Fruit fly (Drosophila melanogaster): ENCODE measurements around the gene CNPYb.

The CNPYb gene

dm6 chr3L:19097665-19098082, 1.7 kb upstream of the CNPYb start, which contains the start of the genes Naxd and CG14079 (continued):
- peak; percentile 88 for TF ChIP-seq dsx (GFP tag; optimal IDR thresholded peaks at IDR 0.05; ENCODE audit: poor library complexity, severe bottlenecking)
- peak; percentile 86 for TF ChIP-seq eg (GFP tag; IDR thresholded peaks at IDR 0.05)
- peak; percentile 72 for TF ChIP-seq Met (GFP tag; optimal IDR thresholded peaks at IDR 0.05)
- TF ChIP-seq acj6 (GFP tag; optimal IDR thresholded peaks at IDR 0.05): peak; percentile 87
- TF ChIP-seq CG9139 (GFP tag; optimal IDR thresholded peaks at IDR 0.05): no peak
- TF ChIP-seq svp (GFP tag): peak; percentile 75
- TF ChIP-seq CG8319 (GFP tag; optimal IDR thresholded peaks at IDR 0.05): peak; percentile 67
- TF ChIP-seq Sox102F (GFP tag; optimal IDR thresholded peaks at IDR 0.05): no peak
- peak; percentile 60 for TF ChIP-seq CG6808 (GFP tag; optimal IDR thresholded peaks at IDR 0.05)
- TF ChIP-seq CG10669 (GFP tag; optimal IDR thresholded peaks at IDR 0.05): peak; percentile 51
- TF ChIP-seq CG6854 (GFP tag; optimal IDR thresholded peaks at IDR 0.05): no peak
- TF ChIP-seq fd85E (GFP tag; optimal IDR thresholded peaks at IDR 0.05): no peak
- peak; percentile 91 for TF ChIP-seq OdsH (GFP tag; optimal IDR thresholded peaks at IDR 0.05)
- peak; percentile 69 for TF ChIP-seq topi (GFP tag; optimal IDR thresholded peaks at IDR 0.05)
- peak; percentile 70 for TF ChIP-seq lz (GFP tag; optimal IDR thresholded peaks at IDR 0.05)
- TF ChIP-seq CG6163 (GFP tag; IDR thresholded peaks at IDR 0.05): peak; percentile 83
- TF ChIP-seq Hr38 (GFP tag; optimal IDR thresholded peaks at IDR 0.05): no peak
- peak; percentile 74 for TF ChIP-seq Eip75B (GFP tag; optimal IDR thresholded peaks at IDR 0.05)
- TF ChIP-seq CG11762 (GFP tag; optimal IDR thresholded peaks at IDR 0.05; ENCODE audit: insufficient read depth): peak; percentile 35

dm6 chr3L:19097102-19097501, 1.1 kb upstream of the CNPYb start:
- no peak for TF ChIP-seq CG31627 (GFP tag; optimal IDR thresholded peaks at IDR 0.05)
- TF ChIP-seq Hr39 (GFP tag; optimal IDR thresholded peaks at IDR 0.05): no peak
- no peak for TF ChIP-seq cyc (GFP tag; optimal IDR thresholded peaks at IDR 0.05)
- TF ChIP-seq svp (GFP tag): no peak
- TF ChIP-seq CG8119 (GFP tag; IDR thresholded peaks at IDR 0.05): no peak
- no peak for TF ChIP-seq CG7368 (GFP tag; optimal IDR thresholded peaks at IDR 0.05)
- no peak for TF ChIP-seq vri (GFP tag; optimal IDR thresholded peaks at IDR 0.05)
- TF ChIP-seq CG8632 (GFP tag; optimal IDR thresholded peaks at IDR 0.05): no peak
- no peak for TF ChIP-seq spab (GFP tag; optimal IDR thresholded peaks at IDR 0.05)
- TF ChIP-seq esn (GFP tag; optimal IDR thresholded peaks at IDR 0.05): no peak
- TF ChIP-seq Sox14 (GFP tag; optimal IDR thresholded peaks at IDR 0.05): no peak
- TF ChIP-seq CG16779 (tag; optimal IDR thresholded peaks at IDR 0.05): no peak
- TF ChIP-seq Lpt (GFP tag; optimal IDR thresholded peaks at IDR 0.05): no peak
- no peak for TF ChIP-seq acj6 (GFP tag; optimal IDR thresholded peaks at IDR 0.05)
- no peak for TF ChIP-seq CG6792 (GFP tag; optimal IDR thresholded peaks at IDR 0.05)
- TF ChIP-seq CG34406 (GFP tag; optimal IDR thresholded peaks at IDR 0.05): no peak
- no peak for TF ChIP-seq dac (GFP tag; optimal IDR thresholded peaks at IDR 0.05)
- no peak for TF ChIP-seq Met (GFP tag; optimal IDR thresholded peaks at IDR 0.05)
- no peak for TF ChIP-seq CG11294 (GFP tag; IDR thresholded peaks at IDR 0.05)
- TF ChIP-seq Ets96B (tag; optimal IDR thresholded peaks at IDR 0.05): no peak

dm6 chr3L:19092125-19093058, 3.6 kb downstream of the CNPYb start, which contains the start of gene MESR6:
Gene MESR6 (plus strand): TSS chr3L:19092670.
- TF ChIP-seq CG8319 (GFP tag; optimal IDR thresholded peaks at IDR 0.05) (no peak), Hr4 (GFP tag; optimal IDR thresholded peaks at IDR 0.05) (no peak), acj6 (GFP tag; optimal IDR thresholded peaks at IDR 0.05) (peak; percentile 15), CG8119 (GFP tag; IDR thresholded peaks at IDR 0.05) (no peak), CG9139 (GFP tag; optimal IDR thresholded peaks at IDR 0.05) (no peak), CG15336 (GFP tag; IDR thresholded peaks at IDR 0.05) (peak; percentile 48; the same call in 1 of the 2 replicates), dsx (GFP tag; optimal IDR thresholded peaks at IDR 0.05; ENCODE audit: poor library complexity, severe bottlenecking) (peak; percentile 6), Ets96B (tag; optimal IDR thresholded peaks at IDR 0.05) (peak; percentile 40), CG31627 (GFP tag; optimal IDR thresholded peaks at IDR 0.05) (no peak), OdsH (GFP tag; optimal IDR thresholded peaks at IDR 0.05) (no peak), spab (GFP tag; optimal IDR thresholded peaks at IDR 0.05) (no peak), achi (GFP tag; optimal IDR thresholded peaks at IDR 0.05) (no peak), Hr39 (GFP tag; optimal IDR thresholded peaks at IDR 0.05) (no peak), pdm3 (GFP tag; optimal IDR thresholded peaks at IDR 0.05) (no peak), CG16779 (tag; optimal IDR thresholded peaks at IDR 0.05) (no peak), CG1621 (tag; optimal IDR thresholded peaks at IDR 0.05) (peak; percentile 62), Sox14 (GFP tag; optimal IDR thresholded peaks at IDR 0.05) (peak; percentile 87), fkh (GFP tag; optimal IDR thresholded peaks at IDR 0.05) (no peak), CG3032 (tag; optimal IDR thresholded peaks at IDR 0.05) (no peak), Eip78C (GFP tag) (peak; percentile 64), Sox15 (GFP tag; optimal IDR thresholded peaks at IDR 0.05) (no peak), cyc (GFP tag; optimal IDR thresholded peaks at IDR 0.05) (no peak), svp (GFP tag) (peak; percentile 75), eg (GFP tag; IDR thresholded peaks at IDR 0.05) (no peak), Met (GFP tag; optimal IDR thresholded peaks at IDR 0.05) (no peak), CG10669 (GFP tag; optimal IDR thresholded peaks at IDR 0.05) (peak; percentile 15), CG8632 (GFP tag; optimal IDR thresholded peaks at IDR 0.05) (no peak)

Data from whole organism, prepupa.